Fruit fly (Drosophila melanogaster) whole organism: ENCODE data around the gene CG34289.
A peak's percentile ranks its signal among the peaks of the same experiment; 100 is the strongest.

ENCODE experiments used
- CG8478 ChIP-seq: fragments of >200 bp; optimal IDR thresholded peaks from 2 replicates; lab custom pipeline; 2018; ENCODE audit warnings: inconsistent platforms
- Dll ChIP-seq: fragments of >200 bp; optimal IDR thresholded peaks from 2 replicates; lab custom pipeline; 2017
- EcR ChIP-seq, 2 experiments: fragments of >200 bp; optimal IDR thresholded peaks; 2 replicates each; lab custom pipeline; 2017; ENCODE audit warnings: missing biosample characterization in 2 of 2, missing genetic modification characterization in 2 of 2, missing genetic modification reagents in 2 of 2
- pan ChIP-seq: fragments of >200 bp; optimal IDR thresholded peaks from 2 replicates; lab custom pipeline; 2017
- psq ChIP-seq: fragments of >200 bp; optimal IDR thresholded peaks from 2 replicates; lab custom pipeline; 2017
- usp ChIP-seq: fragments of >200 bp; optimal IDR thresholded peaks from 2 replicates; lab custom pipeline; 2017; ENCODE audit warnings: missing biosample characterization, missing genetic modification characterization, mixed read lengths

CG34289 gene

dm6 chr3R:23509408-23509940 lies 2.2 kb upstream of the CG34289 start:
- TF ChIP-seq usp (GFP tag; lab: Kevin White, UChicago): no peak
- no peak for TF ChIP-seq EcR (GFP tag; optimal IDR thresholded peaks at IDR 0.05; lab: Kevin White, UChicago)
- no peak for TF ChIP-seq CG8478 (lab: Kevin White, UChicago)
- TF ChIP-seq psq (lab: Kevin White, UChicago): no peak
- peak; percentile 78 for TF ChIP-seq Dll (lab: Kevin White, UChicago)
- no peak for TF ChIP-seq pan (lab: Kevin White, UChicago)

- TF ChIP-seq CG8478 (lab: Kevin White, UChicago) (no peak), usp (GFP tag; lab: Kevin White, UChicago) (no peak), Dll (lab: Kevin White, UChicago) (no peak), pan (lab: Kevin White, UChicago) (no peak), EcR (GFP tag; optimal IDR thresholded peaks at IDR 0.05; lab: Kevin White, UChicago) (no peak), psq (lab: Kevin White, UChicago) (no peak)
Observed at dm6 chr3R:23508304-23508703, 1.0 kb upstream of the CG34289 start.

- TF ChIP-seq CG8478 (lab: Kevin White, UChicago): no peak
- TF ChIP-seq psq (lab: Kevin White, UChicago): no peak
- TF ChIP-seq EcR (GFP tag; optimal IDR thresholded peaks at IDR 0.05; lab: Kevin White, UChicago): no peak
- no peak for TF ChIP-seq pan (lab: Kevin White, UChicago)
- TF ChIP-seq usp (GFP tag; lab: Kevin White, UChicago): no peak
- TF ChIP-seq Dll (lab: Kevin White, UChicago): no peak
Observed at dm6 chr3R:23504760-23505159, 2.5 kb downstream of the CG34289 start.

DNA sequence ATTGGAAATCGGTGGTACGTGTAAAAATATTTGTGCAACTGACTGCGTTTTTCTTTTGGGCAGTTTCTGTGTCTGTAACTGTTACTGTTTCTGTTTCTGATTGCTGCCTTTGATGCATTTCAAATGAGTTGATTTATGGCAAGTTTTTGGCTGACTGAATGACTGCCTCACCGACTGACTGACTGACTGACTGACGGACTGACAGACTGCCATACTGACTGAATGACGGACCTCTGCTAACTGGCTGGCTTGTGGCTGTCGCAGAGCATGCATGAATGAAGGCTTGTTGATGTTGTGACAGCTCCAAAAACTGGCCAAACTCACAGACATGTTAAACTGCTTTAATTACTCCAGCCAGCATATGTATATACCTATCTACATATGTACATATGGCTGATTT lies 3.8 kb downstream of the CG34289 start:
- no peak for TF ChIP-seq usp (GFP tag; lab: Kevin White, UChicago)
- no peak for TF ChIP-seq CG8478 (lab: Kevin White, UChicago)
- no peak for TF ChIP-seq Dll (lab: Kevin White, UChicago)
- TF ChIP-seq psq (lab: Kevin White, UChicago): no peak
- TF ChIP-seq EcR (GFP tag; optimal IDR thresholded peaks at IDR 0.05; lab: Kevin White, UChicago): no peak
- TF ChIP-seq pan (lab: Kevin White, UChicago): no peak

- no peak for TF ChIP-seq Dll (lab: Kevin White, UChicago)
- no peak for TF ChIP-seq CG8478 (lab: Kevin White, UChicago)
- TF ChIP-seq usp (GFP tag; lab: Kevin White, UChicago): no peak
- no peak for TF ChIP-seq EcR (GFP tag; optimal IDR thresholded peaks at IDR 0.05; lab: Kevin White, UChicago)
- no peak for TF ChIP-seq pan (lab: Kevin White, UChicago)
- TF ChIP-seq psq (lab: Kevin White, UChicago): no peak
Observed at dm6 chr3R:23497241-23497640, 10.0 kb downstream of the CG34289 start.

- TF ChIP-seq EcR (GFP tag; optimal IDR thresholded peaks at IDR 0.05; lab: Kevin White, UChicago) (no peak), Dll (lab: Kevin White, UChicago) (no peak), CG8478 (lab: Kevin White, UChicago) (no peak), usp (GFP tag; lab: Kevin White, UChicago) (no peak), psq (lab: Kevin White, UChicago) (no peak)
Observed at dm6 chr3R:23496488-23496887, 10.8 kb downstream of the CG34289 start.

DNA sequence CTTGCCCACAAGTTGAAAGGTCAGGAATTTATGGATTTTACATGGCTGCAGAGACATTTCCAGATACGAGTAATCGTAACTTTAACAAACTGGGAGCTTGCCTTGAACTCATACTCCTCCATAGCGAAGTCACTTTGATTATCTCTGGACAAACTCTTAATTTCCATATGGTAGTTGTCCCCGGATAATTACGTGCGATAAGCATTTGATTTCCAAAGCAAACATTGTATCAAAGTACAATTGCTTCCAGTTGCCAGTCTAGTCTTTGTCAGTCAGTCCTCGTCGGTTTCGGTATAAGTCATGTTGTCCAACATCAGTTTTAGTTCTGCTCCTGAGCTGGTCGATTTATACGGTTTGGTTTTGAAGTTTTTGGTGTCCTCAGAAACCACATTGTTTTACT lies 20.1 kb downstream of the CG34289 start, which contains the start of gene Ir94h:
Ir94h (plus strand) TSS at position 301 of the 400 bp plus-strand sequence.
- no peak for TF ChIP-seq CG8478 (lab: Kevin White, UChicago)
- TF ChIP-seq usp (GFP tag; lab: Kevin White, UChicago): no peak
- no peak for TF ChIP-seq psq (lab: Kevin White, UChicago)
- TF ChIP-seq EcR (GFP tag; optimal IDR thresholded peaks at IDR 0.05; lab: Kevin White, UChicago): no peak
- TF ChIP-seq Dll (lab: Kevin White, UChicago): no peak
- no peak for TF ChIP-seq pan (lab: Kevin White, UChicago)

dm6 chr3R:23486743-23487142 lies 20.5 kb downstream of the CG34289 start:
- no peak for TF ChIP-seq usp (GFP tag; lab: Kevin White, UChicago)
- no peak for TF ChIP-seq CG8478 (lab: Kevin White, UChicago)
- TF ChIP-seq Dll (lab: Kevin White, UChicago): no peak
- no peak for TF ChIP-seq EcR (GFP tag; optimal IDR thresholded peaks at IDR 0.05; lab: Kevin White, UChicago)
- TF ChIP-seq pan (lab: Kevin White, UChicago): no peak
- no peak for TF ChIP-seq psq (lab: Kevin White, UChicago)

- TF ChIP-seq psq (lab: Kevin White, UChicago) (no peak), usp (GFP tag; lab: Kevin White, UChicago) (no peak), pan (lab: Kevin White, UChicago) (no peak), EcR (GFP tag; optimal IDR thresholded peaks at IDR 0.05; lab: Kevin White, UChicago) (no peak), Dll (lab: Kevin White, UChicago) (no peak), CG8478 (lab: Kevin White, UChicago) (no peak)
Observed at dm6 chr3R:23483563-23483962, 23.7 kb downstream of the CG34289 start, which contains the start of gene Ir94g. Gene Ir94g (plus strand): TSS chr3R:23483863.

- no peak for TF ChIP-seq CG8478 (lab: Kevin White, UChicago)
- TF ChIP-seq psq (lab: Kevin White, UChicago): no peak
- TF ChIP-seq EcR (GFP tag; optimal IDR thresholded peaks at IDR 0.05; lab: Kevin White, UChicago): no peak
- TF ChIP-seq Dll (lab: Kevin White, UChicago): no peak
- no peak for TF ChIP-seq usp (GFP tag; lab: Kevin White, UChicago)
- TF ChIP-seq pan (lab: Kevin White, UChicago): no peak
Observed at dm6 chr3R:23481249-23481915, 25.9 kb downstream of the CG34289 start, which contains the start of gene Ir94f. Gene Ir94f (plus strand): TSS chr3R:23481865.

dm6 chr3R:23476085-23476484 lies 31.2 kb downstream of the CG34289 start:
- TF ChIP-seq EcR (GFP tag; optimal IDR thresholded peaks at IDR 0.05; lab: Kevin White, UChicago): no peak
- no peak for TF ChIP-seq usp (GFP tag; lab: Kevin White, UChicago)
- no peak for TF ChIP-seq CG8478 (lab: Kevin White, UChicago)
- no peak for TF ChIP-seq Dll (lab: Kevin White, UChicago)
- no peak for TF ChIP-seq psq (lab: Kevin White, UChicago)
- TF ChIP-seq pan (lab: Kevin White, UChicago): no peak
